Worm (Caenorhabditis elegans) whole organism, young adult: Measurements from ENCODE around the gene srd-47.

Experiments
- T26A5.8 ChIP-seq: sonication (generic microtip); optimal IDR thresholded peaks from 2 replicates; lab custom pipeline; 2016; ENCODE audit warnings: missing genetic modification characterization, missing compliant biosample characterization
- ZK185.1 ChIP-seq: sonication (generic microtip); optimal IDR thresholded peaks from 2 replicates; lab custom pipeline; 2016; ENCODE audit warnings: mild to moderate bottlenecking, missing genetic modification characterization, missing compliant biosample characterization; ENCODE audit not compliant: poor library complexity, severe bottlenecking
- athp-1 ChIP-seq: sonication (generic microtip); optimal IDR thresholded peaks from 2 replicates; lab custom pipeline; 2017; ENCODE audit warnings: mild to moderate bottlenecking, missing genetic modification characterization, missing compliant biosample characterization
- ceh-100 ChIP-seq: fragments of 200-800 bp; sonication (Bioruptor generic); IDR thresholded peaks from 2 replicates; pipeline ENCODE4 v1.3.6; 2022; ENCODE audit warnings: missing genetic modification reagents, missing genetic modification characterization, missing compliant biosample characterization
- ceh-79 ChIP-seq: sonication (generic microtip); optimal IDR thresholded peaks from 2 replicates; lab custom pipeline; 2017; ENCODE audit warnings: mild to moderate bottlenecking, missing genetic modification characterization, missing compliant biosample characterization
- chd-7 ChIP-seq: sonication (generic microtip); optimal IDR thresholded peaks from 2 replicates; lab custom pipeline; 2016; ENCODE audit warnings: mild to moderate bottlenecking, missing genetic modification characterization, moderate library complexity, missing compliant biosample characterization
- egrh-3 ChIP-seq: fragments of 200-800 bp; sonication (Bioruptor generic); IDR thresholded peaks from 2 replicates; pipeline ENCODE4 v1.3.6; 2022; ENCODE audit warnings: missing genetic modification reagents, missing genetic modification characterization, missing compliant biosample characterization
- unc-62 ChIP-seq: fragments of 150-350 bp; optimal IDR thresholded peaks from 2 replicates; lab custom pipeline; 2014; ENCODE audit warnings: missing biosample characterization, missing genetic modification reagents, missing genetic modification characterization
- ztf-3 ChIP-seq: fragments of 200-800 bp; sonication (Bioruptor generic); optimal IDR thresholded peaks from 2 replicates; lab custom pipeline; 2018; ENCODE audit warnings: mild to moderate bottlenecking, missing genetic modification characterization, missing compliant biosample characterization

DNA sequence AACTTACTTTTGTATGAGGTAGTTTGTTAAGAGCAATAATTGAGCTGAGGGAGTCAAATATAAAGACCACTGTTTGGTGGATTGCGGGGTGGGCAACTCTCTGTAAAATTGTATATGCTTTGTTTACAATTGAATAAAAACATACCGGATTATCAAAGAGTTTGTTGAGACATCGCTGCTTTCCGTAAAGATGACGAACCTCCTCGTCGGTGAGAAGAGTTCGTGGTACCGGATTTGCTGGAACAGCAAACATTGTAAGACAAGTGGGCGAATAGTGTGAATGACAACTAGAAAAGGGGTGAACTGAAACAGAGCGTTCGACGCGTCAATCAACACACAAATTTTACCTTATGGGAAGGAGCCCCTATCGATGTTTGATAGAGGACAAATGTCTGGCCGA is 37.0 kb upstream of the srd-47 start, which contains the start of gene W06D11.2:
- TF ChIP-seq egrh-3 (GFP tag; lab: Robert Waterston, UW): no peak
- no peak for TF ChIP-seq unc-62 (GFP tag; lab: Kevin White, UChicago)
- TF ChIP-seq chd-7 (tag; lab: Kevin White, UChicago): no peak
- TF ChIP-seq athp-1 (tag; lab: Kevin White, UChicago): no peak
- TF ChIP-seq ztf-3 (GFP tag; lab: Kevin White, UChicago): no peak
- no peak for TF ChIP-seq ZK185.1 (tag; lab: Kevin White, UChicago)
- TF ChIP-seq ceh-100 (GFP tag; lab: Robert Waterston, UW): no peak
- TF ChIP-seq ceh-79 (tag; lab: Kevin White, UChicago): no peak
- no peak for TF ChIP-seq T26A5.8 (tag; lab: Kevin White, UChicago)
